Fruit fly (Drosophila melanogaster) whole organism, prepupa: ENCODE results near the gene CG5177.

Source experiments
- Blimp-1 ChIP-seq: fragments of 200-800 bp; sonication (Bioruptor generic); optimal IDR thresholded peaks from 3 replicates; lab custom pipeline; 2017; ENCODE audit warnings: missing biosample characterization, missing genetic modification characterization, mild to moderate bottlenecking, moderate library complexity, missing genetic modification reagents
- CG10631 ChIP-seq: fragments of 200-800 bp; sonication (Bioruptor generic); optimal IDR thresholded peaks from 2 replicates; lab custom pipeline; 2016; ENCODE audit warnings: missing biosample characterization, missing genetic modification characterization
- CG10669 ChIP-seq: fragments of 200-800 bp; sonication (Bioruptor generic); optimal IDR thresholded peaks from 3 replicates; lab custom pipeline; 2018; ENCODE audit warnings: missing biosample characterization, mild to moderate bottlenecking, missing genetic modification characterization, moderate library complexity
- CG11762 ChIP-seq: fragments of 200-800 bp; sonication (Bioruptor generic); optimal IDR thresholded peaks from 3 replicates; lab custom pipeline; 2016; ENCODE audit warnings: missing biosample characterization, missing genetic modification characterization; ENCODE audit not compliant: insufficient read depth
- CG11902 ChIP-seq: fragments of 200-800 bp; sonication (Bioruptor generic); optimal IDR thresholded peaks from 3 replicates; lab custom pipeline; 2016; ENCODE audit warnings: missing biosample characterization, missing genetic modification characterization
- CG3032 ChIP-seq: fragments of 200-800 bp; optimal IDR thresholded peaks from 2 replicates; lab custom pipeline; 2019; ENCODE audit warnings: missing biosample characterization, mild to moderate bottlenecking, missing genetic modification characterization, moderate library complexity
- CG31627 ChIP-seq: fragments of 200-800 bp; sonication (Bioruptor generic); optimal IDR thresholded peaks from 3 replicates; lab custom pipeline; 2016; ENCODE audit warnings: missing biosample characterization, missing genetic modification characterization
- CG3919 ChIP-seq: fragments of 200-800 bp; sonication (Bioruptor generic); optimal IDR thresholded peaks from 3 replicates; lab custom pipeline; 2016; ENCODE audit warnings: missing biosample characterization, missing genetic modification characterization
- CG6163 ChIP-seq: fragments of 200-800 bp; sonication (Bioruptor generic); IDR thresholded peaks from 3 replicates; pipeline ENCODE4 v1.3.6; 2022; ENCODE audit warnings: missing biosample characterization, missing genetic modification characterization
- CG6276 ChIP-seq: fragments of 200-800 bp; sonication (Bioruptor generic); optimal IDR thresholded peaks from 2 replicates; lab custom pipeline; 2017; ENCODE audit warnings: missing biosample characterization, mild to moderate bottlenecking, missing genetic modification characterization
- CG6854 ChIP-seq: fragments of 200-800 bp; sonication (Bioruptor generic); optimal IDR thresholded peaks from 2 replicates; lab custom pipeline; 2017; ENCODE audit warnings: missing biosample characterization, mild to moderate bottlenecking, missing genetic modification characterization
- CG7368 ChIP-seq: fragments of 200-800 bp; sonication (Bioruptor generic); optimal IDR thresholded peaks from 3 replicates; lab custom pipeline; 2016; ENCODE audit warnings: missing biosample characterization, missing genetic modification characterization
- CG8119 ChIP-seq: fragments of 200-800 bp; sonication (Bioruptor generic); IDR thresholded peaks from 3 replicates; pipeline ENCODE4 v1.3.6; 2022; ENCODE audit warnings: missing biosample characterization, missing genetic modification characterization
- CG8319 ChIP-seq: fragments of 200-800 bp; sonication (Bioruptor generic); optimal IDR thresholded peaks from 3 replicates; lab custom pipeline; 2016; ENCODE audit warnings: missing biosample characterization, missing genetic modification characterization
- CG8632 ChIP-seq: fragments of 200-800 bp; sonication (Bioruptor generic); optimal IDR thresholded peaks from 3 replicates; lab custom pipeline; 2016; ENCODE audit warnings: missing biosample characterization, missing genetic modification characterization
- CG9139 ChIP-seq: fragments of 200-800 bp; sonication (Bioruptor generic); optimal IDR thresholded peaks from 3 replicates; lab custom pipeline; 2017; ENCODE audit warnings: missing biosample characterization, mild to moderate bottlenecking, missing genetic modification characterization
- Eip78C ChIP-seq: fragments of 200-800 bp; sonication (Bioruptor generic); peaks from one replicate; lab custom pipeline; 2016; ENCODE audit warnings: missing biosample characterization, missing genetic modification characterization
- Eip93F ChIP-seq: fragments of 200-800 bp; sonication (Bioruptor generic); optimal IDR thresholded peaks from 2 replicates; lab custom pipeline; 2016; ENCODE audit warnings: missing biosample characterization, mild to moderate bottlenecking, missing genetic modification characterization
- Ets96B ChIP-seq: fragments of 200-800 bp; optimal IDR thresholded peaks from 2 replicates; lab custom pipeline; 2019; ENCODE audit warnings: missing biosample characterization, mild to moderate bottlenecking, missing genetic modification characterization, moderate library complexity
- Gug ChIP-seq: fragments of 200-800 bp; sonication (Bioruptor generic); IDR thresholded peaks from 2 replicates; pipeline ENCODE4 v1.3.6; 2022; ENCODE audit warnings: missing biosample characterization, missing genetic modification characterization
- Hr38 ChIP-seq: sonication (Bioruptor generic); optimal IDR thresholded peaks from 2 replicates; lab custom pipeline; 2016; ENCODE audit warnings: missing biosample characterization, missing genetic modification characterization
- Hr39 ChIP-seq: fragments of 200-800 bp; sonication (Bioruptor generic); optimal IDR thresholded peaks from 2 replicates; lab custom pipeline; 2016; ENCODE audit warnings: missing biosample characterization, missing genetic modification characterization
- Lpt ChIP-seq: fragments of 200-800 bp; sonication (Bioruptor generic); optimal IDR thresholded peaks from 3 replicates; lab custom pipeline; 2016; ENCODE audit warnings: missing biosample characterization, missing genetic modification characterization
- OdsH ChIP-seq: fragments of 200-800 bp; sonication (Bioruptor generic); optimal IDR thresholded peaks from 3 replicates; lab custom pipeline; 2016; ENCODE audit warnings: missing biosample characterization, missing genetic modification characterization
- Smox ChIP-seq: fragments of 200-800 bp; sonication (Bioruptor generic); optimal IDR thresholded peaks from 3 replicates; lab custom pipeline; 2016; ENCODE audit warnings: missing biosample characterization, missing genetic modification characterization
- achi ChIP-seq: fragments of 200-800 bp; sonication (Bioruptor generic); optimal IDR thresholded peaks from 3 replicates; lab custom pipeline; 2016; ENCODE audit warnings: missing biosample characterization, missing genetic modification characterization
- acj6 ChIP-seq: fragments of 200-800 bp; sonication (Bioruptor generic); optimal IDR thresholded peaks from 3 replicates; lab custom pipeline; 2016; ENCODE audit warnings: missing biosample characterization, missing genetic modification characterization
- cyc ChIP-seq: fragments of 200-800 bp; sonication (Bioruptor generic); optimal IDR thresholded peaks from 3 replicates; lab custom pipeline; 2016; ENCODE audit warnings: missing biosample characterization, missing genetic modification characterization
- esn ChIP-seq: fragments of 200-800 bp; sonication (Bioruptor generic); optimal IDR thresholded peaks from 2 replicates; lab custom pipeline; 2016; ENCODE audit warnings: missing biosample characterization, mild to moderate bottlenecking, missing genetic modification characterization, moderate library complexity
- fd85E ChIP-seq: fragments of 200-800 bp; sonication (Bioruptor generic); optimal IDR thresholded peaks from 3 replicates; lab custom pipeline; 2016; ENCODE audit warnings: missing biosample characterization, missing genetic modification characterization
- lz ChIP-seq: fragments of 200-800 bp; sonication (Bioruptor generic); optimal IDR thresholded peaks from 3 replicates; lab custom pipeline; 2016; ENCODE audit warnings: missing biosample characterization, missing genetic modification characterization
- spab ChIP-seq: fragments of 200-800 bp; sonication (Bioruptor generic); optimal IDR thresholded peaks from 2 replicates; lab custom pipeline; 2017; ENCODE audit warnings: missing biosample characterization, mild to moderate bottlenecking, missing genetic modification characterization, missing genetic modification reagents
- svp ChIP-seq: fragments of 200-800 bp; sonication (Bioruptor generic); peaks from one replicate; lab custom pipeline; 2016; ENCODE audit warnings: missing biosample characterization, missing genetic modification characterization
- vri ChIP-seq: fragments of 200-800 bp; sonication (Bioruptor generic); optimal IDR thresholded peaks from 3 replicates; lab custom pipeline; 2016; ENCODE audit warnings: missing biosample characterization, mild to moderate bottlenecking, missing genetic modification characterization

Gene CG5177

dm6 chr2L:7430313-7430712, 25.3 kb downstream of the CG5177 start:
- TF ChIP-seq Smox (no peak), esn (GFP tag; lab: Kevin White, UChicago) (no peak), OdsH (no peak), CG10631 (GFP tag; lab: Kevin White, UChicago) (no peak), acj6 (GFP tag; lab: Kevin White, UChicago) (no peak), CG8632 (GFP tag; lab: Kevin White, UChicago) (no peak), achi (GFP tag; lab: Kevin White, UChicago) (no peak), CG8119 (GFP tag; lab: Robert Waterston, UW) (no peak), CG11902 (GFP tag; lab: Kevin White, UChicago) (no peak), Lpt (GFP tag; lab: Kevin White, UChicago) (no peak), CG10669 (GFP tag; lab: Kevin White, UChicago) (no peak), CG6854 (GFP tag; lab: Kevin White, UChicago) (no peak), CG7368 (no peak), Hr38 (no peak), CG9139 (GFP tag; lab: Kevin White, UChicago) (no peak)

- TF ChIP-seq fd85E (GFP tag; lab: Kevin White, UChicago), result no peak
- no peak for TF ChIP-seq CG3032 (tag; lab: Kevin White, UChicago)
- no peak for TF ChIP-seq spab (GFP tag; lab: Kevin White, UChicago)
- no peak for TF ChIP-seq achi (GFP tag; lab: Kevin White, UChicago)
- no peak for TF ChIP-seq CG8319 (GFP tag; lab: Kevin White, UChicago)
- TF ChIP-seq Ets96B (tag; lab: Kevin White, UChicago), result no peak
- TF ChIP-seq Hr39, result no peak
- no peak for TF ChIP-seq cyc (GFP tag; lab: Kevin White, UChicago)
- TF ChIP-seq CG6854 (GFP tag; lab: Kevin White, UChicago), result no peak
- no peak for TF ChIP-seq CG8119 (GFP tag; lab: Robert Waterston, UW)
- TF ChIP-seq Eip93F, result no peak
- no peak for TF ChIP-seq CG11762 (GFP tag; lab: Kevin White, UChicago)
- peak; percentile 62 for TF ChIP-seq vri
- TF ChIP-seq Lpt (GFP tag; lab: Kevin White, UChicago), result no peak
- no peak for TF ChIP-seq lz (GFP tag; lab: Kevin White, UChicago)
- TF ChIP-seq svp (GFP tag; lab: Kevin White, UChicago), result peak; percentile 96
- no peak for TF ChIP-seq CG10669 (GFP tag; lab: Kevin White, UChicago)
- TF ChIP-seq Gug (GFP tag; lab: Robert Waterston, UW), result no peak
- TF ChIP-seq CG6276, result peak; percentile 25
- no peak for TF ChIP-seq CG31627
These were observed 27.0 kb downstream of the CG5177 start for dm6 chr2L:7431861-7432601.

dm6 chr2L:7433337-7433956, 28.4 kb downstream of the CG5177 start, which contains the start of gene CG5958:
Gene CG5958, minus strand, starts transcription at chr2L:7433516.
- TF ChIP-seq CG9139 (GFP tag; lab: Kevin White, UChicago), result no peak
- TF ChIP-seq svp (GFP tag; lab: Kevin White, UChicago), result peak; percentile 99
- peak; percentile 66 for TF ChIP-seq Eip78C
- peak; percentile 84 for TF ChIP-seq Eip93F
- TF ChIP-seq CG6163, result no peak
- TF ChIP-seq achi (GFP tag; lab: Kevin White, UChicago), result no peak
- TF ChIP-seq vri, result peak; percentile 93
- TF ChIP-seq Blimp-1, result no peak
- TF ChIP-seq CG3919 (GFP tag; lab: Kevin White, UChicago), result peak; percentile 8
- TF ChIP-seq, all 60 proteins: peak for 5
